Worm (Caenorhabditis elegans) whole organism, late embryonic: ENCODE results near the gene R09H3.3.

Experiments
- C08G9.2 ChIP-seq: sonication (generic microtip); optimal IDR thresholded peaks from 2 replicates; lab custom pipeline; 2016; ENCODE audit warnings: mild to moderate bottlenecking, missing genetic modification characterization, moderate library complexity, missing compliant biosample characterization
- C38D4.7 ChIP-seq: fragments of 200-800 bp; sonication (Bioruptor generic); optimal IDR thresholded peaks from 2 replicates; lab custom pipeline; 2018; ENCODE audit warnings: mild to moderate bottlenecking, missing genetic modification characterization, moderate library complexity, missing compliant biosample characterization
- F13H6.1 ChIP-seq: sonication (generic microtip); optimal IDR thresholded peaks from 2 replicates; lab custom pipeline; 2016; ENCODE audit warnings: missing genetic modification characterization, missing compliant biosample characterization
- K09A11.1 ChIP-seq: sonication (generic microtip); optimal IDR thresholded peaks from 2 replicates; lab custom pipeline; 2017; ENCODE audit warnings: antibody characterized with exemption, mild to moderate bottlenecking, missing genetic modification characterization, missing compliant biosample characterization; ENCODE audit not compliant: insufficient read depth
- Y22D7AL.16 ChIP-seq: sonication (generic microtip); optimal IDR thresholded peaks from 2 replicates; lab custom pipeline; 2016; ENCODE audit warnings: missing genetic modification characterization, missing compliant biosample characterization
- ama-1 ChIP-seq: fragments of 150-350 bp; optimal IDR thresholded peaks from 2 replicates; lab custom pipeline; 2014
- ceh-14 ChIP-seq: sonication (generic microtip); optimal IDR thresholded peaks from 2 replicates; lab custom pipeline; 2016; ENCODE audit warnings: missing genotype, missing genetic modification characterization, missing compliant biosample characterization
- ceh-19 ChIP-seq: fragments of 200-800 bp; sonication (Bioruptor generic); optimal IDR thresholded peaks from 2 replicates; lab custom pipeline; 2018; ENCODE audit warnings: mild to moderate bottlenecking, missing genetic modification characterization, missing compliant biosample characterization
- ceh-2 ChIP-seq: sonication (generic microtip); optimal IDR thresholded peaks from 2 replicates; lab custom pipeline; 2016; ENCODE audit warnings: missing genotype, missing genetic modification characterization, missing compliant biosample characterization
- ceh-22 ChIP-seq: sonication (generic microtip); optimal IDR thresholded peaks from 2 replicates; lab custom pipeline; 2017; ENCODE audit warnings: missing biosample characterization, missing genetic modification characterization
- ceh-24 ChIP-seq: sonication (generic microtip); optimal IDR thresholded peaks from 2 replicates; lab custom pipeline; 2016; ENCODE audit warnings: mild to moderate bottlenecking, missing genetic modification characterization, missing compliant biosample characterization
- ceh-31 ChIP-seq: sonication (generic microtip); optimal IDR thresholded peaks from 2 replicates; lab custom pipeline; 2016; ENCODE audit warnings: missing genetic modification characterization, missing compliant biosample characterization
- ceh-45 ChIP-seq: fragments of 200-800 bp; sonication (Bioruptor generic); IDR thresholded peaks from 2 replicates; pipeline ENCODE4 v1.3.6; 2022; ENCODE audit warnings: missing genetic modification reagents, missing genetic modification characterization, missing compliant biosample characterization
- ceh-48 ChIP-seq: sonication (generic microtip); optimal IDR thresholded peaks from 2 replicates; lab custom pipeline; 2016; ENCODE audit warnings: missing genetic modification characterization, inconsistent platforms, missing compliant biosample characterization
- che-1 ChIP-seq: sonication (generic microtip); optimal IDR thresholded peaks from 2 replicates; lab custom pipeline; 2016; ENCODE audit warnings: mild to moderate bottlenecking, missing genetic modification characterization, missing compliant biosample characterization
- dmd-4 ChIP-seq: sonication (generic microtip); optimal IDR thresholded peaks from 2 replicates; lab custom pipeline; 2016; ENCODE audit warnings: borderline replicate concordance, missing genetic modification characterization, missing compliant biosample characterization
- dve-1 ChIP-seq: sonication (generic microtip); optimal IDR thresholded peaks from 2 replicates; lab custom pipeline; 2017; ENCODE audit warnings: antibody characterized with exemption, mild to moderate bottlenecking, missing genetic modification characterization, missing compliant biosample characterization
- elt-2 ChIP-seq: sonication (generic microtip); optimal IDR thresholded peaks from 2 replicates; lab custom pipeline; 2016; ENCODE audit warnings: missing genetic modification reagents, missing genetic modification characterization, missing compliant biosample characterization
- ets-4 ChIP-seq: sonication (generic microtip); optimal IDR thresholded peaks from 2 replicates; lab custom pipeline; 2016; ENCODE audit warnings: missing genetic modification characterization, missing compliant biosample characterization
- eyg-1 ChIP-seq: sonication (generic microtip); optimal IDR thresholded peaks from 2 replicates; lab custom pipeline; 2016; ENCODE audit warnings: missing genotype, missing genetic modification characterization, missing compliant biosample characterization
- fax-1 ChIP-seq: sonication (generic microtip); optimal IDR thresholded peaks from 2 replicates; lab custom pipeline; 2016; ENCODE audit warnings: missing genotype, missing genetic modification characterization, missing compliant biosample characterization
- fkh-10 ChIP-seq: fragments of 150-350 bp; optimal IDR thresholded peaks from 2 replicates; lab custom pipeline; 2014; ENCODE audit warnings: missing biosample characterization, missing genetic modification reagents, missing genetic modification characterization
- fkh-6 ChIP-seq: sonication (generic microtip); optimal IDR thresholded peaks from 2 replicates; lab custom pipeline; 2016; ENCODE audit warnings: missing genetic modification characterization, missing compliant biosample characterization
- gmeb-2 ChIP-seq: sonication (generic microtip); optimal IDR thresholded peaks from 2 replicates; lab custom pipeline; 2016; ENCODE audit warnings: missing genetic modification characterization, inconsistent platforms, missing compliant biosample characterization
- hlh-13 ChIP-seq: fragments of 200-800 bp; sonication (Bioruptor generic); optimal IDR thresholded peaks from 2 replicates; lab custom pipeline; 2018; ENCODE audit warnings: mild to moderate bottlenecking, missing genetic modification characterization, missing compliant biosample characterization
- hlh-15 ChIP-seq: sonication (generic microtip); optimal IDR thresholded peaks from 2 replicates; lab custom pipeline; 2016; ENCODE audit warnings: missing genetic modification characterization, missing compliant biosample characterization
- hlh-30 ChIP-seq: sonication (generic microtip); optimal IDR thresholded peaks from 2 replicates; lab custom pipeline; 2017; ENCODE audit warnings: antibody characterized with exemption, missing genetic modification characterization, missing compliant biosample characterization; ENCODE audit not compliant: insufficient read depth
- hlh-6 ChIP-seq: sonication (generic microtip); optimal IDR thresholded peaks from 2 replicates; lab custom pipeline; 2016; ENCODE audit warnings: missing genotype, missing genetic modification characterization, missing compliant biosample characterization
- hlh-8 ChIP-seq: sonication (generic microtip); optimal IDR thresholded peaks from 2 replicates; lab custom pipeline; 2016; ENCODE audit warnings: missing genotype, missing genetic modification characterization, missing compliant biosample characterization
- lim-6 ChIP-seq: sonication (generic microtip); optimal IDR thresholded peaks from 2 replicates; lab custom pipeline; 2016; ENCODE audit warnings: missing genetic modification characterization, missing compliant biosample characterization
- nhr-232 ChIP-seq: sonication (generic microtip); optimal IDR thresholded peaks from 2 replicates; lab custom pipeline; 2016; ENCODE audit warnings: missing genetic modification characterization, missing compliant biosample characterization
- npax-4 ChIP-seq: sonication (generic microtip); optimal IDR thresholded peaks from 2 replicates; lab custom pipeline; 2016; ENCODE audit warnings: missing genetic modification characterization, missing compliant biosample characterization
- pag-3 ChIP-seq: sonication (generic microtip); optimal IDR thresholded peaks from 2 replicates; lab custom pipeline; 2016; ENCODE audit warnings: missing compliant biosample characterization, missing genetic modification characterization, borderline replicate concordance
- pat-9 ChIP-seq: fragments of 200-800 bp; sonication (Bioruptor generic); optimal IDR thresholded peaks from 2 replicates; lab custom pipeline; 2018; ENCODE audit warnings: mild to moderate bottlenecking, missing genetic modification characterization, moderate library complexity, missing compliant biosample characterization
- pqm-1 ChIP-seq: sonication (generic microtip); optimal IDR thresholded peaks from 2 replicates; lab custom pipeline; 2016; ENCODE audit warnings: missing genetic modification characterization, missing compliant biosample characterization
- pros-1 ChIP-seq: fragments of 150-350 bp; optimal IDR thresholded peaks from 2 replicates; lab custom pipeline; 2014; ENCODE audit warnings: missing biosample characterization, missing genetic modification reagents, missing genetic modification characterization
- ref-2 ChIP-seq: sonication (generic microtip); optimal IDR thresholded peaks from 2 replicates; lab custom pipeline; 2016; ENCODE audit warnings: missing genetic modification characterization, missing compliant biosample characterization
- rnt-1 ChIP-seq: sonication (generic microtip); optimal IDR thresholded peaks from 2 replicates; lab custom pipeline; 2016; ENCODE audit warnings: missing genetic modification characterization, missing compliant biosample characterization
- sdc-2 ChIP-seq: sonication (generic microtip); optimal IDR thresholded peaks from 2 replicates; lab custom pipeline; 2016; ENCODE audit warnings: missing genotype, missing genetic modification characterization, missing compliant biosample characterization
- sox-2 ChIP-seq: fragments of 200-800 bp; sonication (Bioruptor generic); IDR thresholded peaks from 2 replicates; pipeline ENCODE4 v1.3.6; 2022; ENCODE audit warnings: missing genetic modification reagents, missing genetic modification characterization, missing compliant biosample characterization
- sox-4 ChIP-seq: sonication (generic microtip); optimal IDR thresholded peaks from 2 replicates; lab custom pipeline; 2017; ENCODE audit warnings: mild to moderate bottlenecking, missing genetic modification characterization, inconsistent platforms, missing compliant biosample characterization
- tbx-2 ChIP-seq: sonication (generic microtip); optimal IDR thresholded peaks from 2 replicates; lab custom pipeline; 2016; ENCODE audit warnings: missing genetic modification characterization, missing compliant biosample characterization
- ttx-3 ChIP-seq: sonication (generic microtip); optimal IDR thresholded peaks from 2 replicates; lab custom pipeline; 2016; ENCODE audit warnings: missing genetic modification reagents, missing genetic modification characterization, missing compliant biosample characterization
- zip-5 ChIP-seq: sonication (generic microtip); optimal IDR thresholded peaks from 2 replicates; lab custom pipeline; 2016; ENCODE audit warnings: missing genetic modification characterization, missing compliant biosample characterization

The R09H3.3 gene

ce11 chrX:1627013-1627412 lies 41.6 kb downstream of the R09H3.3 start (continued):
- TF ChIP-seq eyg-1 (tag; lab: Kevin White, UChicago) (no peak), lim-6 (tag; lab: Kevin White, UChicago) (no peak), Y22D7AL.16 (tag; lab: Kevin White, UChicago) (no peak), pros-1 (tag; lab: Kevin White, UChicago) (peak; percentile 63), fkh-6 (tag; lab: Kevin White, UChicago) (peak; percentile 17), ama-1 (lab: Kevin White, UChicago) (no peak), ceh-45 (0 out of 2 replicates have a peak, but pooled peaks have one; percentile 28), ceh-24 (tag; lab: Kevin White, UChicago) (no peak), hlh-13 (GFP tag; lab: Kevin White, UChicago) (peak; percentile 3), hlh-30 (tag; lab: Kevin White, UChicago) (peak; percentile 17), ets-4 (tag; lab: Kevin White, UChicago) (peak; percentile 45), che-1 (tag; lab: Kevin White, UChicago) (peak; percentile 31), ceh-14 (tag; lab: Kevin White, UChicago) (peak; percentile 81), dmd-4 (tag; lab: Kevin White, UChicago) (peak; percentile 17), pag-3 (no peak), ref-2 (tag; lab: Kevin White, UChicago) (peak; percentile 91), tbx-2 (tag; lab: Kevin White, UChicago) (peak; percentile 85), sox-2 (GFP tag; lab: Robert Waterston, UW) (peak; percentile 59; the same call in 1 of the 2 replicates), gmeb-2 (tag; lab: Kevin White, UChicago) (peak; percentile 54), ceh-48 (tag; lab: Kevin White, UChicago) (peak; percentile 94), sox-4 (tag; lab: Kevin White, UChicago) (peak; percentile 67), elt-2 (tag; lab: Kevin White, UChicago) (peak; percentile 72), hlh-8 (tag; lab: Kevin White, UChicago) (peak; percentile 37), sdc-2 (tag; lab: Kevin White, UChicago) (peak; percentile 99), pqm-1 (peak; percentile 56), ceh-19 (no peak), C38D4.7 (GFP tag; lab: Kevin White, UChicago) (no peak), ttx-3 (tag; lab: Kevin White, UChicago) (peak; percentile 62), ceh-31 (peak; percentile 87), F13H6.1 (tag; lab: Kevin White, UChicago) (peak; percentile 22), fkh-10 (no peak), ceh-22 (no peak), nhr-232 (peak; percentile 31), zip-5 (peak; percentile 13), C08G9.2 (tag; lab: Kevin White, UChicago) (no peak), npax-4 (no peak), hlh-6 (tag; lab: Kevin White, UChicago) (peak; percentile 7)

DNA sequence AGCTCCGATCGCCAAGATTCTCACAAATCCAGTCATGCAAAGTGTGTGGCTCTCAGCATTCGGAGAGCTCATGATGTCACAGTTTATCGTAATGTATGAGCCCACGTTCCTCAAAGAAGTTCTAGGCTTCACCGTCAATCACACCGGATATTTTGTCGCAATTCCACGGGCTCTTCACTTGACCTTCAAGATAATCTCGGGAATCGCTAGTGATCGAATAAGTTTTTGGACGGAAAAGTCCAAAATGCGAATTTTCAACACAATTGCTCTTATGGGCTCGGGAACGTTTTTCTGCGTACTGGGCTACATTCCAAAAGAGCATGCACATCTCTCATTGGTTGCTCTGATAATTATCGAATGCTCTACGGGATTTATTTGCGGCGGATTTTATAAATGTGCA lies 45.6 kb downstream of the R09H3.3 start:
- no peak for TF ChIP-seq hlh-15 (tag; lab: Kevin White, UChicago)
- no peak for TF ChIP-seq ref-2 (tag; lab: Kevin White, UChicago)
- no peak for TF ChIP-seq gmeb-2 (tag; lab: Kevin White, UChicago)
- TF ChIP-seq Y22D7AL.16 (tag; lab: Kevin White, UChicago): no peak
- TF ChIP-seq K09A11.1: no peak
- TF ChIP-seq hlh-8 (tag; lab: Kevin White, UChicago): no peak
- no peak for TF ChIP-seq ceh-2 (tag; lab: Kevin White, UChicago)
- TF ChIP-seq C08G9.2 (tag; lab: Kevin White, UChicago): no peak
- no peak for TF ChIP-seq elt-2 (tag; lab: Kevin White, UChicago)
- TF ChIP-seq dve-1 (tag; lab: Kevin White, UChicago): no peak
- no peak for TF ChIP-seq lim-6 (tag; lab: Kevin White, UChicago)
- TF ChIP-seq ceh-31: no peak
- TF ChIP-seq F13H6.1 (tag; lab: Kevin White, UChicago): no peak
- no peak for TF ChIP-seq pat-9 (tag; lab: Kevin White, UChicago)
- no peak for TF ChIP-seq rnt-1 (tag; lab: Kevin White, UChicago)
- TF ChIP-seq fax-1 (tag; lab: Kevin White, UChicago): no peak
- no peak for TF ChIP-seq ttx-3 (tag; lab: Kevin White, UChicago)
- no peak for TF ChIP-seq ama-1 (lab: Kevin White, UChicago)
- TF ChIP-seq, all 69 proteins: peak for 0
